Fruit fly (Drosophila melanogaster): ENCODE data around the gene CG32815.

CG32815 gene

dm6 chrX:966818-967217 is 34.6 kb downstream of the CG32815 start (continued):
- TF ChIP-seq CG9609 (GFP tag; optimal IDR thresholded peaks at IDR 0.05) (peak; percentile 9), CG14667 (GFP tag; IDR thresholded peaks at IDR 0.05) (no peak), CG13424 (tag; optimal IDR thresholded peaks at IDR 0.05) (peak; percentile 57), Hr39 (optimal IDR thresholded peaks at IDR 0.05) (no peak), schlank (tag; optimal IDR thresholded peaks at IDR 0.05) (peak; percentile 23), HHEX (GFP tag; optimal IDR thresholded peaks at IDR 0.05) (peak; percentile 35), CG15514 (GFP tag; optimal IDR thresholded peaks at IDR 0.05) (peak; percentile 35), Hand (GFP tag; optimal IDR thresholded peaks at IDR 0.05) (peak; percentile 22), Myb (GFP tag; optimal IDR thresholded peaks at IDR 0.05) (peak; percentile 39), ara (GFP tag; IDR thresholded peaks at IDR 0.05) (no peak), CkIIα-i1 (GFP tag; IDR thresholded peaks at IDR 0.05) (no peak), eve (GFP tag; optimal IDR thresholded peaks at IDR 0.05) (peak in 1 of 2 experiments; percentile 27), Drgx (GFP tag; IDR thresholded peaks at IDR 0.05) (no peak), CG10147 (GFP tag; optimal IDR thresholded peaks at IDR 0.05) (peak; percentile 26), CG1529 (GFP tag; optimal IDR thresholded peaks at IDR 0.05) (no peak), CG12942 (GFP tag; optimal IDR thresholded peaks at IDR 0.05) (no peak), nau (GFP tag; optimal IDR thresholded peaks at IDR 0.05) (no peak), ssp (GFP tag; IDR thresholded peaks at IDR 0.05) (0 out of 2 replicates have a peak, but pooled peaks have one; percentile 23), lilli (GFP tag; optimal IDR thresholded peaks at IDR 0.05) (peak; percentile 38), CG1024 (GFP tag; IDR thresholded peaks at IDR 0.05) (no peak), Sox102F (GFP tag; optimal IDR thresholded peaks at IDR 0.05) (peak; percentile 40), vnd (GFP tag; IDR thresholded peaks at IDR 0.05; ENCODE audit: partially characterized antibody) (no peak), dimm (GFP tag; IDR thresholded peaks at IDR 0.05) (no peak), H15 (GFP tag; IDR thresholded peaks at IDR 0.05) (0 out of 3 replicates have a peak, but pooled peaks have one; percentile 15), row (GFP tag; IDR thresholded peaks at IDR 0.05) (peak; percentile 66), CG5180 (GFP tag; optimal IDR thresholded peaks at IDR 0.05) (no peak), ap (GFP tag; IDR thresholded peaks at IDR 0.05) (no peak), CG2875 (GFP tag; optimal IDR thresholded peaks at IDR 0.05) (no peak), Adf1 (GFP tag; IDR thresholded peaks at IDR 0.05) (no peak), CG17361 (GFP tag; IDR thresholded peaks at IDR 0.05) (0 out of 3 replicates have a peak, but pooled peaks have one; percentile 25), Dfd (GFP tag; optimal IDR thresholded peaks at IDR 0.05) (no peak), NK7.1 (GFP tag; optimal IDR thresholded peaks at IDR 0.05) (no peak), dysf (GFP tag; IDR thresholded peaks at IDR 0.05) (peak; percentile 67; the same call in 2 of the 3 replicates), Xbp1 (GFP tag; optimal IDR thresholded peaks at IDR 0.05) (peak; percentile 15), CoRest (tag; optimal IDR thresholded peaks at IDR 0.05) (peak; percentile 29), YL-1 (GFP tag; optimal IDR thresholded peaks at IDR 0.05) (no peak), CG3281 (GFP tag; optimal IDR thresholded peaks at IDR 0.05) (peak; percentile 40), h (optimal IDR thresholded peaks at IDR 0.05) (no peak), ci (GFP tag; IDR thresholded peaks at IDR 0.05) (0 out of 3 replicates have a peak, but pooled peaks have one; percentile 29), CG13624 (GFP tag; optimal IDR thresholded peaks at IDR 0.05) (peak; percentile 20), CG8089 (GFP tag; optimal IDR thresholded peaks at IDR 0.05) (no peak), CG2202 (tag; optimal IDR thresholded peaks at IDR 0.05) (no peak), CG12236 (GFP tag; optimal IDR thresholded peaks at IDR 0.05) (no peak), Taf1 (GFP tag; IDR thresholded peaks at IDR 0.05) (no peak), fd3F (GFP tag; optimal IDR thresholded peaks at IDR 0.05) (peak; percentile 21), sug (tag; optimal IDR thresholded peaks at IDR 0.05) (peak; percentile 3), CG3847 (GFP tag; IDR thresholded peaks at IDR 0.05) (peak; percentile 24; the same call in 1 of the 2 replicates), CG6689 (GFP tag; IDR thresholded peaks at IDR 0.05) (0 out of 2 replicates have a peak, but pooled peaks have one; percentile 27), sens (GFP tag) (peak; percentile 86), E2f1 (GFP tag; IDR thresholded peaks at IDR 0.05) (0 out of 2 replicates have a peak, but pooled peaks have one; percentile 9), gem (tag; optimal IDR thresholded peaks at IDR 0.05) (peak; percentile 54), CG32772 (GFP tag; IDR thresholded peaks at IDR 0.05) (peak; percentile 31; the same call in 1 of the 2 replicates)
